Worm (Caenorhabditis elegans) whole organism, L1 larva: Measurements from ENCODE around the gene ZC262.13.

Experiments
- aly-2 ChIP-seq: fragments of 150-350 bp; optimal IDR thresholded peaks from 2 replicates; lab custom pipeline; 2014; ENCODE audit warnings: missing biosample characterization, missing genetic modification characterization
- fkh-8 ChIP-seq: sonication (generic microtip); optimal IDR thresholded peaks from 2 replicates; lab custom pipeline; 2016; ENCODE audit warnings: mild to moderate bottlenecking, missing genetic modification characterization, missing compliant biosample characterization
- irx-1 ChIP-seq: sonication (generic microtip); optimal IDR thresholded peaks from 2 replicates; lab custom pipeline; 2016; ENCODE audit warnings: missing genetic modification characterization, missing compliant biosample characterization
- lsy-2 ChIP-seq, 2 experiments: fragments of 150-350 bp; optimal IDR thresholded peaks; 2 replicates each; lab custom pipeline; 2014; ENCODE audit warnings: missing biosample characterization in 2 of 2, missing genetic modification characterization in 2 of 2
- nhr-237 ChIP-seq: fragments of 150-350 bp; optimal IDR thresholded peaks from 2 replicates; lab custom pipeline; 2014; ENCODE audit warnings: missing biosample characterization, missing genetic modification characterization
- nhr-77 ChIP-seq: fragments of 150-350 bp; optimal IDR thresholded peaks from 2 replicates; lab custom pipeline; 2014; ENCODE audit warnings: missing biosample characterization, missing genetic modification characterization
- pqm-1 ChIP-seq: sonication (generic microtip); optimal IDR thresholded peaks from 3 replicates; lab custom pipeline; 2017; ENCODE audit warnings: missing biosample characterization, missing genetic modification characterization
- rnt-1 ChIP-seq: sonication (generic microtip); optimal IDR thresholded peaks from 2 replicates; lab custom pipeline; 2016; ENCODE audit warnings: mild to moderate bottlenecking, missing genetic modification characterization, moderate library complexity, missing compliant biosample characterization
- snu-23 ChIP-seq: sonication (generic microtip); optimal IDR thresholded peaks from 2 replicates; lab custom pipeline; 2016; ENCODE audit warnings: missing genetic modification characterization, missing compliant biosample characterization
- ztf-11 ChIP-seq, 2 experiments: sonication (generic microtip); optimal IDR thresholded peaks; 2 replicates each; lab custom pipeline; 2016 to 2017; ENCODE audit warnings: missing genetic modification characterization in 2 of 2, missing biosample characterization in 1 of 2, missing compliant biosample characterization in 1 of 2

ce11 chrIII:8278801-8279200, 47.2 kb upstream of the ZC262.13 start, which contains the start of gene mig-10:
- no peak for TF ChIP-seq lsy-2 (tag; optimal IDR thresholded peaks at IDR 0.05; lab: Kevin White, UChicago)
- no peak for TF ChIP-seq nhr-77 (tag; lab: Kevin White, UChicago)
- no peak for TF ChIP-seq rnt-1 (tag; lab: Kevin White, UChicago)
- no peak for TF ChIP-seq nhr-237 (tag; lab: Kevin White, UChicago)
- TF ChIP-seq aly-2 (tag; lab: Kevin White, UChicago), result no peak
- TF ChIP-seq ztf-11 (tag; optimal IDR thresholded peaks at IDR 0.05; lab: Kevin White, UChicago), result no peak
- no peak for TF ChIP-seq fkh-8
- TF ChIP-seq irx-1 (tag; lab: Kevin White, UChicago), result no peak
- TF ChIP-seq pqm-1, result no peak
- TF ChIP-seq snu-23 (GFP tag; lab: Kevin White, UChicago), result no peak
